Fruit fly (Drosophila melanogaster) whole organism, prepupa: ENCODE data around the gene Or65c.

Source experiments
- Blimp-1 ChIP-seq: fragments of 200-800 bp; sonication (Bioruptor generic); optimal IDR thresholded peaks from 3 replicates; lab custom pipeline; 2017; ENCODE audit warnings: missing biosample characterization, missing genetic modification characterization, mild to moderate bottlenecking, moderate library complexity, missing genetic modification reagents
- CG10631 ChIP-seq: fragments of 200-800 bp; sonication (Bioruptor generic); optimal IDR thresholded peaks from 2 replicates; lab custom pipeline; 2016; ENCODE audit warnings: missing biosample characterization, missing genetic modification characterization
- CG10669 ChIP-seq: fragments of 200-800 bp; sonication (Bioruptor generic); optimal IDR thresholded peaks from 3 replicates; lab custom pipeline; 2018; ENCODE audit warnings: missing biosample characterization, mild to moderate bottlenecking, missing genetic modification characterization, moderate library complexity
- CG11294 ChIP-seq: fragments of 200-800 bp; sonication (Bioruptor generic); IDR thresholded peaks from 2 replicates; pipeline ENCODE4 v1.3.6; 2022; ENCODE audit warnings: missing biosample characterization, missing genetic modification characterization
- CG11762 ChIP-seq: fragments of 200-800 bp; sonication (Bioruptor generic); optimal IDR thresholded peaks from 3 replicates; lab custom pipeline; 2016; ENCODE audit warnings: missing biosample characterization, missing genetic modification characterization; ENCODE audit not compliant: insufficient read depth
- CG11902 ChIP-seq: fragments of 200-800 bp; sonication (Bioruptor generic); optimal IDR thresholded peaks from 3 replicates; lab custom pipeline; 2016; ENCODE audit warnings: missing biosample characterization, missing genetic modification characterization
- CG1621 ChIP-seq: fragments of 200-800 bp; sonication (Bioruptor generic); optimal IDR thresholded peaks from 3 replicates; lab custom pipeline; 2018; ENCODE audit warnings: missing biosample characterization, mild to moderate bottlenecking, missing genetic modification characterization
- CG16779 ChIP-seq: fragments of 200-800 bp; sonication (Bioruptor generic); optimal IDR thresholded peaks from 3 replicates; lab custom pipeline; 2017; ENCODE audit warnings: missing biosample characterization, mild to moderate bottlenecking, missing genetic modification characterization
- CG3032 ChIP-seq: fragments of 200-800 bp; optimal IDR thresholded peaks from 2 replicates; lab custom pipeline; 2019; ENCODE audit warnings: missing biosample characterization, mild to moderate bottlenecking, missing genetic modification characterization, moderate library complexity
- CG31627 ChIP-seq: fragments of 200-800 bp; sonication (Bioruptor generic); optimal IDR thresholded peaks from 3 replicates; lab custom pipeline; 2016; ENCODE audit warnings: missing biosample characterization, missing genetic modification characterization
- CG32006 ChIP-seq: fragments of 200-800 bp; sonication (Bioruptor generic); optimal IDR thresholded peaks from 3 replicates; lab custom pipeline; 2017; ENCODE audit warnings: missing biosample characterization, mild to moderate bottlenecking, missing genetic modification characterization
- CG34406 ChIP-seq: fragments of 200-800 bp; sonication (Bioruptor generic); optimal IDR thresholded peaks from 3 replicates; lab custom pipeline; 2016; ENCODE audit warnings: missing biosample characterization, missing genetic modification characterization
- CG3919 ChIP-seq: fragments of 200-800 bp; sonication (Bioruptor generic); optimal IDR thresholded peaks from 3 replicates; lab custom pipeline; 2016; ENCODE audit warnings: missing biosample characterization, missing genetic modification characterization
- CG4318 ChIP-seq: fragments of 200-800 bp; sonication (Bioruptor generic); optimal IDR thresholded peaks from 3 replicates; lab custom pipeline; 2017; ENCODE audit warnings: missing biosample characterization, mild to moderate bottlenecking, missing genetic modification characterization
- CG6276 ChIP-seq: fragments of 200-800 bp; sonication (Bioruptor generic); optimal IDR thresholded peaks from 2 replicates; lab custom pipeline; 2017; ENCODE audit warnings: missing biosample characterization, mild to moderate bottlenecking, missing genetic modification characterization
- CG6808 ChIP-seq: fragments of 200-800 bp; sonication (Bioruptor generic); optimal IDR thresholded peaks from 3 replicates; lab custom pipeline; 2017; ENCODE audit warnings: missing biosample characterization, missing genetic modification characterization, mild to moderate bottlenecking, moderate library complexity, missing genetic modification reagents
- CG6854 ChIP-seq: fragments of 200-800 bp; sonication (Bioruptor generic); optimal IDR thresholded peaks from 2 replicates; lab custom pipeline; 2017; ENCODE audit warnings: missing biosample characterization, mild to moderate bottlenecking, missing genetic modification characterization
- CG7368 ChIP-seq: fragments of 200-800 bp; sonication (Bioruptor generic); optimal IDR thresholded peaks from 3 replicates; lab custom pipeline; 2016; ENCODE audit warnings: missing biosample characterization, missing genetic modification characterization
- CG8119 ChIP-seq: fragments of 200-800 bp; sonication (Bioruptor generic); IDR thresholded peaks from 3 replicates; pipeline ENCODE4 v1.3.6; 2022; ENCODE audit warnings: missing biosample characterization, missing genetic modification characterization
- CG8319 ChIP-seq: fragments of 200-800 bp; sonication (Bioruptor generic); optimal IDR thresholded peaks from 3 replicates; lab custom pipeline; 2016; ENCODE audit warnings: missing biosample characterization, missing genetic modification characterization
- CG8632 ChIP-seq: fragments of 200-800 bp; sonication (Bioruptor generic); optimal IDR thresholded peaks from 3 replicates; lab custom pipeline; 2016; ENCODE audit warnings: missing biosample characterization, missing genetic modification characterization
- CG9139 ChIP-seq: fragments of 200-800 bp; sonication (Bioruptor generic); optimal IDR thresholded peaks from 3 replicates; lab custom pipeline; 2017; ENCODE audit warnings: missing biosample characterization, mild to moderate bottlenecking, missing genetic modification characterization
- Eip93F ChIP-seq: fragments of 200-800 bp; sonication (Bioruptor generic); optimal IDR thresholded peaks from 2 replicates; lab custom pipeline; 2016; ENCODE audit warnings: missing biosample characterization, mild to moderate bottlenecking, missing genetic modification characterization
- Ets21C ChIP-seq: fragments of 200-800 bp; sonication (Bioruptor generic); optimal IDR thresholded peaks from 3 replicates; lab custom pipeline; 2016; ENCODE audit warnings: missing biosample characterization, missing genetic modification characterization
- Ets96B ChIP-seq: fragments of 200-800 bp; optimal IDR thresholded peaks from 2 replicates; lab custom pipeline; 2019; ENCODE audit warnings: missing biosample characterization, mild to moderate bottlenecking, missing genetic modification characterization, moderate library complexity
- Gug ChIP-seq: fragments of 200-800 bp; sonication (Bioruptor generic); IDR thresholded peaks from 2 replicates; pipeline ENCODE4 v1.3.6; 2022; ENCODE audit warnings: missing biosample characterization, missing genetic modification characterization
- Hr38 ChIP-seq: sonication (Bioruptor generic); optimal IDR thresholded peaks from 2 replicates; lab custom pipeline; 2016; ENCODE audit warnings: missing biosample characterization, missing genetic modification characterization
- Hr4 ChIP-seq: fragments of 200-800 bp; sonication (Bioruptor generic); optimal IDR thresholded peaks from 3 replicates; lab custom pipeline; 2016; ENCODE audit warnings: missing biosample characterization, missing genetic modification characterization
- Lpt ChIP-seq: fragments of 200-800 bp; sonication (Bioruptor generic); optimal IDR thresholded peaks from 3 replicates; lab custom pipeline; 2016; ENCODE audit warnings: missing biosample characterization, missing genetic modification characterization
- Met ChIP-seq: fragments of 200-800 bp; sonication (Bioruptor generic); optimal IDR thresholded peaks from 3 replicates; lab custom pipeline; 2016; ENCODE audit warnings: missing biosample characterization, missing genetic modification characterization
- OdsH ChIP-seq: fragments of 200-800 bp; sonication (Bioruptor generic); optimal IDR thresholded peaks from 3 replicates; lab custom pipeline; 2016; ENCODE audit warnings: missing biosample characterization, missing genetic modification characterization
- Smox ChIP-seq: fragments of 200-800 bp; sonication (Bioruptor generic); optimal IDR thresholded peaks from 3 replicates; lab custom pipeline; 2016; ENCODE audit warnings: missing biosample characterization, missing genetic modification characterization
- Sox102F ChIP-seq: fragments of 200-800 bp; sonication (Bioruptor generic); optimal IDR thresholded peaks from 2 replicates; lab custom pipeline; 2016; ENCODE audit warnings: missing biosample characterization, mild to moderate bottlenecking, missing genetic modification characterization
- Sox14 ChIP-seq: fragments of 200-800 bp; sonication (Bioruptor generic); optimal IDR thresholded peaks from 3 replicates; lab custom pipeline; 2016; ENCODE audit warnings: missing biosample characterization, missing genetic modification characterization
- Sox15 ChIP-seq: fragments of 200-800 bp; sonication (Bioruptor generic); optimal IDR thresholded peaks from 3 replicates; lab custom pipeline; 2016; ENCODE audit warnings: missing biosample characterization, missing genetic modification characterization
- cyc ChIP-seq: fragments of 200-800 bp; sonication (Bioruptor generic); optimal IDR thresholded peaks from 3 replicates; lab custom pipeline; 2016; ENCODE audit warnings: missing biosample characterization, missing genetic modification characterization
- dac ChIP-seq: fragments of 200-800 bp; sonication (Bioruptor generic); optimal IDR thresholded peaks from 2 replicates; lab custom pipeline; 2017; ENCODE audit warnings: missing biosample characterization, mild to moderate bottlenecking, missing genetic modification characterization
- eg ChIP-seq: fragments of 200-800 bp; sonication (Bioruptor generic); IDR thresholded peaks from 3 replicates; pipeline ENCODE4 v1.3.6; 2022; ENCODE audit warnings: missing biosample characterization, missing genetic modification characterization
- esn ChIP-seq: fragments of 200-800 bp; sonication (Bioruptor generic); optimal IDR thresholded peaks from 2 replicates; lab custom pipeline; 2016; ENCODE audit warnings: missing biosample characterization, mild to moderate bottlenecking, missing genetic modification characterization, moderate library complexity
- fd59A ChIP-seq: fragments of 200-800 bp; sonication (Bioruptor generic); optimal IDR thresholded peaks from 2 replicates; lab custom pipeline; 2017; ENCODE audit warnings: missing biosample characterization, mild to moderate bottlenecking, missing genetic modification characterization, missing genetic modification reagents
- fd85E ChIP-seq: fragments of 200-800 bp; sonication (Bioruptor generic); optimal IDR thresholded peaks from 3 replicates; lab custom pipeline; 2016; ENCODE audit warnings: missing biosample characterization, missing genetic modification characterization
- lz ChIP-seq: fragments of 200-800 bp; sonication (Bioruptor generic); optimal IDR thresholded peaks from 3 replicates; lab custom pipeline; 2016; ENCODE audit warnings: missing biosample characterization, missing genetic modification characterization
- net ChIP-seq: fragments of 200-800 bp; sonication (Bioruptor generic); optimal IDR thresholded peaks from 3 replicates; lab custom pipeline; 2016; ENCODE audit warnings: missing biosample characterization, missing genetic modification characterization
- salr ChIP-seq, 2 experiments: fragments of 200-800 bp; sonication (Bioruptor generic); optimal IDR thresholded peaks; 3 replicates each; lab custom pipeline; 2016 to 2018; ENCODE audit warnings: missing biosample characterization in 2 of 2, missing genetic modification characterization in 2 of 2, mild to moderate bottlenecking in 1 of 2
- spab ChIP-seq: fragments of 200-800 bp; sonication (Bioruptor generic); optimal IDR thresholded peaks from 2 replicates; lab custom pipeline; 2017; ENCODE audit warnings: missing biosample characterization, mild to moderate bottlenecking, missing genetic modification characterization, missing genetic modification reagents
- ss ChIP-seq, 2 experiments: fragments of 200-800 bp; sonication (Bioruptor generic); optimal IDR thresholded peaks; 2 replicates in 1 of 2; 3 replicates in 1 of 2; lab custom pipeline; 2017 to 2018; ENCODE audit warnings: mild to moderate bottlenecking in 2 of 2, missing biosample characterization in 2 of 2, missing genetic modification characterization in 2 of 2, moderate library complexity in 1 of 2
- svp ChIP-seq: fragments of 200-800 bp; sonication (Bioruptor generic); peaks from one replicate; lab custom pipeline; 2016; ENCODE audit warnings: missing biosample characterization, missing genetic modification characterization
- topi ChIP-seq: fragments of 200-800 bp; sonication (Bioruptor generic); optimal IDR thresholded peaks from 3 replicates; lab custom pipeline; 2016; ENCODE audit warnings: missing biosample characterization, missing genetic modification characterization

Gene Or65c

dm6 chr3L:6359205-6359604 lies 31.8 kb downstream of the Or65c start (continued):
- TF ChIP-seq CG16779 (tag; lab: Kevin White, UChicago) (peak; percentile 41), CG32006 (GFP tag; lab: Kevin White, UChicago) (peak; percentile 41), CG1621 (tag; lab: Kevin White, UChicago) (peak; percentile 37), eg (GFP tag; lab: Robert Waterston, UW) (peak; percentile 53; the same call in 2 of the 3 replicates), esn (GFP tag; lab: Kevin White, UChicago) (peak; percentile 81), ss (GFP tag; optimal IDR thresholded peaks at IDR 0.05; lab: Kevin White, UChicago) (peak in 1 of 2 experiments; percentile 26), CG6276 (no peak), CG11294 (GFP tag; lab: Robert Waterston, UW) (no peak), dac (GFP tag; lab: Kevin White, UChicago) (peak; percentile 3), CG6808 (peak; percentile 40), CG6854 (GFP tag; lab: Kevin White, UChicago) (peak; percentile 84), Ets21C (GFP tag; lab: Kevin White, UChicago) (peak; percentile 56), CG7368 (GFP tag; lab: Kevin White, UChicago) (peak; percentile 2), Gug (no peak), net (GFP tag; lab: Kevin White, UChicago) (peak; percentile 36), Sox102F (GFP tag; lab: Kevin White, UChicago) (peak; percentile 39)

dm6 chr3L:6363626-6364025 lies 36.2 kb downstream of the Or65c start:
- TF ChIP-seq Sox102F (GFP tag; lab: Kevin White, UChicago) (peak; percentile 74), CG31627 (peak; percentile 72), CG8632 (GFP tag; lab: Kevin White, UChicago) (peak; percentile 75), Sox15 (peak; percentile 42), net (GFP tag; lab: Kevin White, UChicago) (peak; percentile 65), CG10669 (GFP tag; lab: Kevin White, UChicago) (peak; percentile 82), Hr38 (GFP tag; lab: Kevin White, UChicago) (no peak), CG8119 (GFP tag; lab: Robert Waterston, UW) (peak; percentile 62), fd85E (GFP tag; lab: Kevin White, UChicago) (peak; percentile 48), Ets21C (GFP tag; lab: Kevin White, UChicago) (peak; percentile 74), CG11762 (GFP tag; lab: Kevin White, UChicago) (peak; percentile 63), topi (peak; percentile 83), svp (GFP tag; lab: Kevin White, UChicago) (peak; percentile 91), eg (GFP tag; lab: Robert Waterston, UW) (peak; percentile 67; the same call in 2 of the 3 replicates), CG32006 (GFP tag; lab: Kevin White, UChicago) (peak; percentile 38), CG11294 (GFP tag; lab: Robert Waterston, UW) (0 out of 2 replicates have a peak, but pooled peaks have one; percentile 19), Eip93F (GFP tag; lab: Kevin White, UChicago) (peak; percentile 32), spab (GFP tag; lab: Kevin White, UChicago) (peak; percentile 70), CG6276 (peak; percentile 29), Smox (GFP tag; lab: Kevin White, UChicago) (peak; percentile 75), OdsH (GFP tag; lab: Kevin White, UChicago) (peak; percentile 70), CG11902 (GFP tag; lab: Kevin White, UChicago) (peak; percentile 62), Lpt (GFP tag; lab: Kevin White, UChicago) (no peak), fd59A (GFP tag; lab: Kevin White, UChicago) (peak; percentile 58), lz (GFP tag; lab: Kevin White, UChicago) (peak; percentile 86), CG8319 (GFP tag; lab: Kevin White, UChicago) (peak; percentile 36), Hr4 (peak; percentile 38), Sox14 (peak; percentile 71), salr (GFP tag; optimal IDR thresholded peaks at IDR 0.05; lab: Kevin White, UChicago) (peak in 1 of 2 experiments; percentile 56), CG3919 (GFP tag; lab: Kevin White, UChicago) (peak; percentile 84), cyc (GFP tag; lab: Kevin White, UChicago) (peak; percentile 78), Met (GFP tag; lab: Kevin White, UChicago) (peak; percentile 83), esn (GFP tag; lab: Kevin White, UChicago) (peak; percentile 81), Blimp-1 (GFP tag; lab: Kevin White, UChicago) (peak; percentile 57), CG6808 (peak; percentile 39), CG16779 (tag; lab: Kevin White, UChicago) (peak; percentile 22), Ets96B (tag; lab: Kevin White, UChicago) (peak; percentile 83), CG4318 (GFP tag; lab: Kevin White, UChicago) (no peak), CG3032 (tag; lab: Kevin White, UChicago) (peak; percentile 58), CG34406 (peak; percentile 65), CG10631 (GFP tag; lab: Kevin White, UChicago) (peak; percentile 69), CG9139 (GFP tag; lab: Kevin White, UChicago) (peak; percentile 50)
